Worm (Caenorhabditis elegans): ENCODE results near the gene C44B7.11.

C44B7.11 gene

DNA sequence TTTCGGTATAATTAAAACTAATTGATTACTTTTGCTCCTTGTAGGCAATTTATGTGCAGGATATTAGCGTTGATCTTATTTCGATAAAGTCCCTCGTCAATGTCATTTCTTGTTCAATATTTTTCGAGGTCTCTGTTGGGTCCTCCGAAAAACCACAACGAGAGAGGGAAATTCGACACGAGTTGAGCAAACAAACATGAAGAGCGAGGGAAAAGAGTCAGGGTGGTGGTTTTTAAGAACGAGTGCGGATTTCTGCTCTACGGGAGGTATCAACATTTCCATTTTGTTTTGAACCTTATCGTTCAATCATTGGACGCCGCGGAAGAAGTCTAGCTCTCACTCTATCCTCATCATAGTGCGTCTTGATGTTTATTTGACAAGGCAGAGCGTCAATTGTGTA is 37.4 kb upstream of the C44B7.11 start:
- TF ChIP-seq nhr-237 (tag; optimal IDR thresholded peaks at IDR 0.05) (no peak), lin-14 (GFP tag; optimal IDR thresholded peaks at IDR 0.05) (peak; percentile 5)

DNA sequence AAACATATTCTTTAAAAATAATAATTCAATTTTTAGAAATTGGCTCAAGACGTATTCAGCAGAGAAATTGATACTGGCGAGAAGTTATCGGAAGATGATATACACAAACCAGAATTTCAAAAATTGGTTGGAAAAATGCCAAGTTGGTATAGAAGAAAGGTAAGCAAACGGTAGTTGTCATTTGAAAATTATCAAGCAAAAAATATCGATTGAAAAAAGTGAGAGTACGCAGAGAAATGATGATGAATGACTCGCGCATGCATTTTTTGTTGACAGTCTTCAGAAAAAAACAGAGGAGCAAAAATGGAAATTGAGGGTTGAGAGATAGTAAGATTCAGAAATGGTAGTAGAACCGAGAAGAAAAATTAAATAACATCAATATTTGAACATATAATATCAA is 35.6 kb upstream of the C44B7.11 start:
- TF ChIP-seq pqm-1 (tag; optimal IDR thresholded peaks at IDR 0.05) (no peak), efl-1 (optimal IDR thresholded peaks at IDR 0.05) (no peak), efl-1 (GFP tag; optimal IDR thresholded peaks at IDR 0.05 in 1 of 2) (peak in 1 of 2 experiments; percentile 11), elt-3 (tag; optimal IDR thresholded peaks at IDR 0.05) (no peak), ces-1 (GFP tag; optimal IDR thresholded peaks at IDR 0.05) (no peak), elt-2 (tag; optimal IDR thresholded peaks at IDR 0.05) (no peak), Y116A8C.19 (tag; optimal IDR thresholded peaks at IDR 0.05; ENCODE audit: borderline replicate concordance) (no peak), aly-2 (tag; optimal IDR thresholded peaks at IDR 0.05) (no peak), isw-1 (GFP tag; IDR thresholded peaks at IDR 0.05) (no peak)

DNA sequence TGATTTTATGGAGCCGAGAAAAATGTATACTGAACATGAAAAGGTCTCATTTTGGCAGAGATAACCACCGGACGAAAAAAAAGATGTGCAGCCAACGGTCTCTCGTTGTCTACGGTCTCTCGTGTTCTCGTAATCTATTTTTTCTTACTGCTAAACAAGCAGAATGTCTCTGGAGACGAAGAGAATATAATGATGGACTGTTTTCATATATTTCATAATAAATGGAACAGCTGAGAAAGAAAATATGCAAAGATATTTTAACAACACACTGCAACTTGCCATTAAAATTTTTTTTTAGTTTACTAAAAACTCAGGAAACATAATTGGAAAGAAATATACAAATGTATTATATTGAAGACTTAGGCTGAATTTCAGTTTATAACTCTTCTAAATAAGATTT is 32.7 kb upstream of the C44B7.11 start:
- TF ChIP-seq lin-15B (tag; optimal IDR thresholded peaks at IDR 0.05) (no peak), nhr-84 (tag; optimal IDR thresholded peaks at IDR 0.05) (no peak), snpc-4 (tag; optimal IDR thresholded peaks at IDR 0.05) (peak; percentile 19), blmp-1 (tag; optimal IDR thresholded peaks at IDR 0.05) (no peak), lin-13 (GFP tag; optimal IDR thresholded peaks at IDR 0.05) (no peak), lin-14 (GFP tag; optimal IDR thresholded peaks at IDR 0.05) (peak; percentile 17), fkh-4 (tag; optimal IDR thresholded peaks at IDR 0.05; ENCODE audit: borderline replicate concordance) (no peak), nhr-71 (tag; optimal IDR thresholded peaks at IDR 0.05) (peak; percentile 1), mep-1 (tag; optimal IDR thresholded peaks at IDR 0.05) (peak; percentile 7), dsc-1 (tag; optimal IDR thresholded peaks at IDR 0.05) (no peak)

DNA sequence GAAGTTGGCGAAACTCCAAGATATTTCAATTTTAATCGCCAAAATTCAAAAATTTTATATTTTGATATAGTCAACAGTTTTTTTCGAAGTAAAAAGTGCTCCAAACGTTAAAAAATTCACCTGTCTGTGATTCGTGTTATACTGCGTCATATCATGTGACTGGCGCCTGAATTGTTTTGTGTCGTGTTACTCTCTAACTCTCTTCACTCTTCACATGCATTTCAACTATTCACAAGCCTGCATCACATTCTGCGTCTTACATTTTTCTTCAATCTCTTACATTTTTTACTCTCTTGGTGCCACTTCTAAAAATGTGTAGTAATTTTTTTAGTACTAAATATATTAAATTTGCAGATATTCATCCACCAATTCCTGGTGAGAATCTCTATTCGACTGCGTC is 31.1 kb upstream of the C44B7.11 start, which contains the start of gene flcn-1:
TSS of gene flcn-1 (plus strand) at position 348 of the 400 bp plus-strand sequence.
- TF ChIP-seq alr-1 (tag; optimal IDR thresholded peaks at IDR 0.05; ENCODE audit: borderline replicate concordance) (no peak), sox-4 (tag; optimal IDR thresholded peaks at IDR 0.05) (peak; percentile 17), xbp-1 (tag; optimal IDR thresholded peaks at IDR 0.05) (peak; percentile 49), nhr-90 (tag; optimal IDR thresholded peaks at IDR 0.05; ENCODE audit: poor library complexity) (peak; percentile 41), egl-13 (tag; optimal IDR thresholded peaks at IDR 0.05) (peak; percentile 50), lin-14 (GFP tag; optimal IDR thresholded peaks at IDR 0.05) (peak; percentile 85), fkh-8 (tag; optimal IDR thresholded peaks at IDR 0.05) (peak; percentile 81), fkh-4 (tag; optimal IDR thresholded peaks at IDR 0.05; ENCODE audit: borderline replicate concordance) (no peak), blmp-1 (tag; optimal IDR thresholded peaks at IDR 0.05) (peak; percentile 23), ets-5 (GFP tag; IDR thresholded peaks at IDR 0.05) (no peak), C04F5.9 (tag; optimal IDR thresholded peaks at IDR 0.05) (peak; percentile 68), mep-1 (tag; optimal IDR thresholded peaks at IDR 0.05) (peak; percentile 76), lir-3 (tag; optimal IDR thresholded peaks at IDR 0.05; ENCODE audit: poor library complexity) (peak; percentile 9), nhr-20 (tag; optimal IDR thresholded peaks at IDR 0.05) (peak; percentile 64), nhr-237 (tag; optimal IDR thresholded peaks at IDR 0.05) (no peak), nhr-28 (tag; optimal IDR thresholded peaks at IDR 0.05) (no peak), snpc-4 (tag; optimal IDR thresholded peaks at IDR 0.05) (peak; percentile 15), rnt-1 (tag; optimal IDR thresholded peaks at IDR 0.05) (peak; percentile 40), swsn-7 (tag; optimal IDR thresholded peaks at IDR 0.05) (peak; percentile 61), elt-2 (tag; optimal IDR thresholded peaks at IDR 0.05) (peak; percentile 41), efl-1 (optimal IDR thresholded peaks at IDR 0.05) (peak; percentile 42 to 50), efl-1 (GFP tag; optimal IDR thresholded peaks at IDR 0.05 in 1 of 2) (peak in 1 of 2 experiments; percentile 30), ceh-82 (tag; optimal IDR thresholded peaks at IDR 0.05) (peak in 1 of 3 experiments; percentile 10), sptf-1 (tag; optimal IDR thresholded peaks at IDR 0.05) (no peak), nhr-19 (GFP tag; conservative IDR thresholded peaks at IDR 0.05) (peak; percentile 42), grh-1 (GFP tag; IDR thresholded peaks at IDR 0.05) (no peak), unc-130 (tag; optimal IDR thresholded peaks at IDR 0.05) (peak; percentile 20), dpl-1 (GFP tag; optimal IDR thresholded peaks at IDR 0.05) (peak in 2 of 3 experiments; percentile 10 to 37), tbx-2 (tag; optimal IDR thresholded peaks at IDR 0.05) (peak; percentile 40), nhr-71 (tag; optimal IDR thresholded peaks at IDR 0.05) (peak; percentile 78), nhr-85 (tag) (peak; percentile 52), lin-35 (GFP tag; optimal IDR thresholded peaks at IDR 0.05) (peak; percentile 55 to 60), dsc-1 (tag; optimal IDR thresholded peaks at IDR 0.05) (peak; percentile 7), hlh-4 (tag; optimal IDR thresholded peaks at IDR 0.05) (peak; percentile 45), fos-1 (tag; optimal IDR thresholded peaks at IDR 0.05) (peak; percentile 15), nhr-47 (tag; optimal IDR thresholded peaks at IDR 0.05) (peak; percentile 67), nhr-12 (tag; optimal IDR thresholded peaks at IDR 0.05) (no peak)
